Fruit fly (Drosophila melanogaster): Measurements from ENCODE around the gene CG44362.

The CG44362 gene

dm6 chr3L:11429695-11430094 lies 32.4 kb downstream of the CG44362 start:
- no peak for TF ChIP-seq Smox (GFP tag; optimal IDR thresholded peaks at IDR 0.05)
- no peak for TF ChIP-seq CG11762 (GFP tag; optimal IDR thresholded peaks at IDR 0.05; ENCODE audit: insufficient read depth)
- peak; percentile 52 for TF ChIP-seq dac (GFP tag; optimal IDR thresholded peaks at IDR 0.05)
- TF ChIP-seq svp (GFP tag) = peak; percentile 5
- peak; percentile 21 for TF ChIP-seq net (GFP tag; optimal IDR thresholded peaks at IDR 0.05)
- peak; percentile 36 for TF ChIP-seq Sox14 (GFP tag; optimal IDR thresholded peaks at IDR 0.05)
- TF ChIP-seq CG4318 (GFP tag; optimal IDR thresholded peaks at IDR 0.05) = peak; percentile 59
- peak; percentile 50 for TF ChIP-seq Ets96B (tag; optimal IDR thresholded peaks at IDR 0.05)
- TF ChIP-seq dsx (GFP tag; optimal IDR thresholded peaks at IDR 0.05; ENCODE audit: poor library complexity, severe bottlenecking) = peak; percentile 21
- peak; percentile 31 to 74 for TF ChIP-seq salr (GFP tag; optimal IDR thresholded peaks at IDR 0.05)
- TF ChIP-seq CG8119 (GFP tag; IDR thresholded peaks at IDR 0.05) = peak; percentile 68
- no peak for TF ChIP-seq Sox15 (GFP tag; optimal IDR thresholded peaks at IDR 0.05)
- TF ChIP-seq fd59A (GFP tag; optimal IDR thresholded peaks at IDR 0.05) = peak; percentile 52
- TF ChIP-seq Blimp-1 (GFP tag; optimal IDR thresholded peaks at IDR 0.05) = no peak
- TF ChIP-seq eg (GFP tag; IDR thresholded peaks at IDR 0.05) = peak; percentile 66; the same call in 1 of the 3 replicates
- peak; percentile 11 for TF ChIP-seq CG1621 (tag; optimal IDR thresholded peaks at IDR 0.05)
- TF ChIP-seq Hr4 (GFP tag; optimal IDR thresholded peaks at IDR 0.05) = peak; percentile 66
- TF ChIP-seq fkh (GFP tag; optimal IDR thresholded peaks at IDR 0.05) = no peak
- peak; percentile 40 for TF ChIP-seq CG3919 (GFP tag; optimal IDR thresholded peaks at IDR 0.05)
- TF ChIP-seq topi (GFP tag; optimal IDR thresholded peaks at IDR 0.05) = no peak
- TF ChIP-seq CG9139 (GFP tag; optimal IDR thresholded peaks at IDR 0.05) = no peak
- no peak for TF ChIP-seq lz (GFP tag; optimal IDR thresholded peaks at IDR 0.05)
- TF ChIP-seq achi (GFP tag; optimal IDR thresholded peaks at IDR 0.05) = peak; percentile 53
- no peak for TF ChIP-seq Eip93F (GFP tag; optimal IDR thresholded peaks at IDR 0.05)
- TF ChIP-seq ss (GFP tag; optimal IDR thresholded peaks at IDR 0.05) = peak in 1 of 2 experiments; percentile 8
- TF ChIP-seq CG6163 (GFP tag; IDR thresholded peaks at IDR 0.05) = peak; percentile 33; the same call in 1 of the 3 replicates
- TF ChIP-seq CG15336 (GFP tag; IDR thresholded peaks at IDR 0.05) = peak; percentile 78
- no peak for TF ChIP-seq Hr38 (GFP tag; optimal IDR thresholded peaks at IDR 0.05)
- peak; percentile 29; the same call in 1 of the 2 replicates for TF ChIP-seq Gug (GFP tag; IDR thresholded peaks at IDR 0.05)
- no peak for TF ChIP-seq cyc (GFP tag; optimal IDR thresholded peaks at IDR 0.05)
- TF ChIP-seq Eip78C (GFP tag) = peak; percentile 79
- TF ChIP-seq CG16779 (tag; optimal IDR thresholded peaks at IDR 0.05) = peak; percentile 2
- no peak for TF ChIP-seq CG6854 (GFP tag; optimal IDR thresholded peaks at IDR 0.05)
- peak; percentile 35 for TF ChIP-seq CG10669 (GFP tag; optimal IDR thresholded peaks at IDR 0.05)
- peak; percentile 43 for TF ChIP-seq spab (GFP tag; optimal IDR thresholded peaks at IDR 0.05)
- peak; percentile 31 for TF ChIP-seq acj6 (GFP tag; optimal IDR thresholded peaks at IDR 0.05)
- peak; percentile 55 for TF ChIP-seq OdsH (GFP tag; optimal IDR thresholded peaks at IDR 0.05)
- TF ChIP-seq pdm3 (GFP tag; optimal IDR thresholded peaks at IDR 0.05) = peak; percentile 59
- TF ChIP-seq CG6808 (GFP tag; optimal IDR thresholded peaks at IDR 0.05) = peak; percentile 27
- TF ChIP-seq Lpt (GFP tag; optimal IDR thresholded peaks at IDR 0.05) = peak; percentile 53
- TF ChIP-seq CG11294 (GFP tag; IDR thresholded peaks at IDR 0.05) = peak; percentile 48; the same call in 1 of the 2 replicates
- TF ChIP-seq CG6792 (GFP tag; optimal IDR thresholded peaks at IDR 0.05) = no peak
- TF ChIP-seq CG34406 (GFP tag; optimal IDR thresholded peaks at IDR 0.05) = no peak
- TF ChIP-seq CG31627 (GFP tag; optimal IDR thresholded peaks at IDR 0.05) = no peak
- TF ChIP-seq CG8319 (GFP tag; optimal IDR thresholded peaks at IDR 0.05) = no peak
- no peak for TF ChIP-seq Met (GFP tag; optimal IDR thresholded peaks at IDR 0.05)
- peak; percentile 33 for TF ChIP-seq Eip75B (GFP tag; optimal IDR thresholded peaks at IDR 0.05)
- peak; percentile 46 for TF ChIP-seq CG3032 (tag; optimal IDR thresholded peaks at IDR 0.05)
- TF ChIP-seq CG6276 (GFP tag; optimal IDR thresholded peaks at IDR 0.05) = no peak
- TF ChIP-seq CG8632 (GFP tag; optimal IDR thresholded peaks at IDR 0.05) = no peak
- peak; percentile 5 for TF ChIP-seq CG7368 (GFP tag; optimal IDR thresholded peaks at IDR 0.05)
- no peak for TF ChIP-seq fd85E (GFP tag; optimal IDR thresholded peaks at IDR 0.05)
